Worm (Caenorhabditis elegans) whole organism, early embryonic: ENCODE data around the gene T19D12.5.
"Not testable (repeated sequence)": the region's sequence is repeated elsewhere in the genome, so short reads cannot be mapped to it uniquely, and the experiment has no call there.

Source experiments
- B0310.2 ChIP-seq: sonication (generic microtip); optimal IDR thresholded peaks from 2 replicates; lab custom pipeline; 2016; ENCODE audit warnings: mild to moderate bottlenecking, missing genetic modification characterization, missing compliant biosample characterization
- F13C5.2 ChIP-seq: sonication (generic microtip); optimal IDR thresholded peaks from 2 replicates; lab custom pipeline; 2017; ENCODE audit warnings: mild to moderate bottlenecking, missing genetic modification characterization, inconsistent platforms, missing compliant biosample characterization
- aly-1 ChIP-seq: sonication (generic microtip); optimal IDR thresholded peaks from 2 replicates; lab custom pipeline; 2016; ENCODE audit warnings: missing genetic modification characterization, missing compliant biosample characterization
- ama-1 ChIP-seq: fragments of 150-350 bp; optimal IDR thresholded peaks from 2 replicates; lab custom pipeline; 2014
- ceh-13 ChIP-seq: fragments of 200-800 bp; sonication (Bioruptor generic); optimal IDR thresholded peaks from 2 replicates; lab custom pipeline; 2018; ENCODE audit warnings: mild to moderate bottlenecking, missing genetic modification characterization, missing compliant biosample characterization
- ceh-36 ChIP-seq: sonication (generic microtip); optimal IDR thresholded peaks from 2 replicates; lab custom pipeline; 2016; ENCODE audit warnings: missing genetic modification characterization, inconsistent platforms, missing compliant biosample characterization
- ets-7 ChIP-seq: sonication (generic microtip); optimal IDR thresholded peaks from 2 replicates; lab custom pipeline; 2016; ENCODE audit warnings: missing genotype, missing genetic modification characterization, missing compliant biosample characterization
- flt-1 ChIP-seq: fragments of 200-800 bp; sonication (Bioruptor generic); IDR thresholded peaks from 2 replicates; pipeline ENCODE4 v1.3.6; 2022; ENCODE audit warnings: missing genetic modification characterization, missing compliant biosample characterization
- hmbx-1 ChIP-seq: sonication (generic microtip); optimal IDR thresholded peaks from 2 replicates; lab custom pipeline; 2016; ENCODE audit warnings: mild to moderate bottlenecking, missing genetic modification characterization, missing compliant biosample characterization
- hmg-4 ChIP-seq: fragments of 200-800 bp; sonication (Bioruptor generic); optimal IDR thresholded peaks from 2 replicates; lab custom pipeline; 2018; ENCODE audit warnings: mild to moderate bottlenecking, missing genetic modification characterization, missing compliant biosample characterization
- hnd-1 ChIP-seq: sonication (generic microtip); optimal IDR thresholded peaks from 2 replicates; lab custom pipeline; 2016; ENCODE audit warnings: missing genetic modification characterization, missing compliant biosample characterization
- pes-1 ChIP-seq: fragments of 200-800 bp; sonication (Bioruptor generic); IDR thresholded peaks from 2 replicates; pipeline ENCODE4 v1.3.6; 2022; ENCODE audit warnings: missing genetic modification reagents, missing genetic modification characterization, missing compliant biosample characterization
- scrt-1 ChIP-seq: fragments of 200-800 bp; sonication (Bioruptor generic); IDR thresholded peaks from 2 replicates; pipeline ENCODE4 v1.3.6; 2022; ENCODE audit warnings: missing genetic modification characterization, missing compliant biosample characterization
- sea-1 ChIP-seq: fragments of 200-800 bp; sonication (Bioruptor generic); conservative IDR thresholded peaks from 2 replicates; pipeline ENCODE4 v1.3.6; 2022; ENCODE audit warnings: missing genetic modification characterization, missing compliant biosample characterization
- tbx-11 ChIP-seq: fragments of 200-800 bp; sonication (Bioruptor generic); IDR thresholded peaks from 2 replicates; pipeline ENCODE4 v1.3.6; 2022; ENCODE audit warnings: missing genetic modification characterization, missing compliant biosample characterization
- tbx-37 ChIP-seq: fragments of 200-800 bp; sonication (Bioruptor generic); conservative IDR thresholded peaks from 2 replicates; pipeline ENCODE4 v1.3.6; 2022; ENCODE audit warnings: missing genetic modification reagents, missing genetic modification characterization, missing compliant biosample characterization
- tra-4 ChIP-seq: sonication (generic microtip); optimal IDR thresholded peaks from 2 replicates; lab custom pipeline; 2017; ENCODE audit warnings: missing genetic modification characterization, missing compliant biosample characterization

Gene T19D12.5

DNA sequence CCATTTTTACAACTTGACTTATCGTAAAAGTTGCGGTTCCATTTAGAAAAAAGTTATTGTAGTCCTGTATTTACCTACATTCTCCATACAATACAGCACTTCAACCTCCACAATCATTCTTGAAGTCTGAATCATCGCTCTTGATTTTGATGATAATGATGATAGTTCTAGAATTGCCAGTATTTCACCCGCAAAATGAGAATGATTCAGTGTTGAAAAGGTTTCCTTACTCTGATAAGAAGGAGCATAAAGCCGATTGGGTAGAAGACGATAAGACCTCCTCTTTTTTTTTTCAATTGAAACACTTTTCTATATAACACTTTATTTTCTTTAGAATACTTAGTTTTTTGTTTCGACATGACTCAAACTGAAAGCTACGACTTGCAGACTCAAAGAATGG, 5.2 kb downstream of the T19D12.5 start, which contains the start of gene T19D12.4:
T19D12.4 (plus strand) TSS at position 295 of the 400 bp plus-strand sequence.
- TF ChIP-seq B0310.2 (tag; lab: Kevin White, UChicago) (no peak), ceh-13 (GFP tag; lab: Kevin White, UChicago) (no peak), tbx-37 (no peak), sea-1 (no peak), hmbx-1 (no peak), pes-1 (no peak), hnd-1 (tag; lab: Kevin White, UChicago) (no peak), hmg-4 (GFP tag; lab: Kevin White, UChicago) (no peak), ceh-36 (tag; lab: Kevin White, UChicago) (no peak), tra-4 (tag; lab: Kevin White, UChicago) (no peak), scrt-1 (GFP tag; lab: Robert Waterston, UW) (no peak), F13C5.2 (tag; lab: Kevin White, UChicago) (no peak)

DNA sequence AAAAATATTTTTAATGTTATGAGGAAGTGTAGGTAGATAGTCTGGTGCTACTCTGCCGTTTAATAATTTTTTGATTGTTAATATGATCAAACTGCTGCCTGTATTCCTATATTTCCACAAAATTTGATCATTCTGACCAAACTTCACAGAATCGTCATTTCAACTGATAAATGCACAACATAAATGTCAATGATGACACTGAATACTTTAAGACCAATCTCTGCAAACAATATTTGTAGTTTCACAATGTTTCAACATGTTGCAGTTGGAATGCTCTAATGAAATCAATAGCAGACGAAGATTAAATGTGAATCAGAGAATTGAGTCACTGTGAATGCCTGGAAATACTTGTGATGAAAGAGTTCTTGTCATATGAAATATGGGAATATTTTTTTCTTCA, 6.3 kb downstream of the T19D12.5 start:
- TF ChIP-seq ets-7 (no peak), ama-1 (no peak), pes-1 (no peak), ceh-13 (GFP tag; lab: Kevin White, UChicago) (no peak), tbx-37 (no peak), hmg-4 (GFP tag; lab: Kevin White, UChicago) (no peak), aly-1 (tag; lab: Kevin White, UChicago) (no peak), ceh-36 (tag; lab: Kevin White, UChicago) (no peak), flt-1 (no peak), F13C5.2 (tag; lab: Kevin White, UChicago) (no peak), tbx-11 (GFP tag; lab: Robert Waterston, UW) (no peak)

DNA sequence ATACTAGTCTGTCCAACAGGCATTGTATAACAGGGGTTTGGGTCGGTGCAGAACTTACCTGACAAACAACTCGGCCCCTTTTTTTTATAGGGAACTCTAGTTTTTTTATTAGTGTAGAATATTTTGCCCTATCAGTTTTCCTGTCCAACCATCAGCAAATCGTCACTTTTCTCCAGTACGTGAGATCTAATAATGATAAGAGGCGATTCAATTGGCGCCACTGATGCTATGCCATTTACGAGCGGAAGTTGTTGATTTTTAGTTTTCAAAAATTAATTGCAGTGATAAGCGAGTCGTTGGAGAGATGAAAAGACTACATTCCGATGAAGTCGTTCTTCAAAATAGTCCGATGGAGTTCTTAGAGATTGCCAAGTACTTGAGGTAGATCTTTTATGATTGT, 7.6 kb downstream of the T19D12.5 start:
- TF ChIP-seq hmbx-1: no peak
- no peak for TF ChIP-seq ets-7
- no peak for TF ChIP-seq ama-1
- no peak for TF ChIP-seq sea-1
- no peak for TF ChIP-seq B0310.2 (tag; lab: Kevin White, UChicago)
- no peak for TF ChIP-seq hmg-4 (GFP tag; lab: Kevin White, UChicago)
- no peak for TF ChIP-seq hnd-1 (tag; lab: Kevin White, UChicago)
- TF ChIP-seq tbx-11 (GFP tag; lab: Robert Waterston, UW): no peak

DNA sequence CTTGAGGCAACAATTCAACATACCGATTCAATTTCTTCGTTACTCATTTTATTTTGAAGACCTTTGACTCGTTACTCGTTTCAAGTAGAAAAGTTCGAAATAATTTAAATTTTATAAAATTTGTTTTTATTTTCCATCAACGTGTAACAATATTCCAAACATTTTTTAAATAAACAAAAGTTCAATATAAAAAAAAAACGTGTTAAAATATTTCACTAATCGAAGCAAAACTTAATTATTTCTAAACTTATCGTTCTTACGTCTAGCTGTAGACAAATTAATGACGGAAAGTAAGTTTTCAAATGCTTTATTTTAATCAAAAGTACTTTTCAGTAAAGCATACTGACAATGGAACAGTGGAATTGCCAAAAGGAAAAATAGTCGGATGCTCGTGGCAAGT, 8.9 kb downstream of the T19D12.5 start, which contains the start of the genes F54H5.5 and F54H5.2:
F54H5.5 (minus strand) TSS at position 101 of the 400 bp plus-strand sequence.
F54H5.2 (plus strand) TSS at position 303 of the 400 bp plus-strand sequence.
- TF ChIP-seq flt-1; ceh-13 (GFP tag; lab: Kevin White, UChicago); hmbx-1: not testable (repeated sequence)

DNA sequence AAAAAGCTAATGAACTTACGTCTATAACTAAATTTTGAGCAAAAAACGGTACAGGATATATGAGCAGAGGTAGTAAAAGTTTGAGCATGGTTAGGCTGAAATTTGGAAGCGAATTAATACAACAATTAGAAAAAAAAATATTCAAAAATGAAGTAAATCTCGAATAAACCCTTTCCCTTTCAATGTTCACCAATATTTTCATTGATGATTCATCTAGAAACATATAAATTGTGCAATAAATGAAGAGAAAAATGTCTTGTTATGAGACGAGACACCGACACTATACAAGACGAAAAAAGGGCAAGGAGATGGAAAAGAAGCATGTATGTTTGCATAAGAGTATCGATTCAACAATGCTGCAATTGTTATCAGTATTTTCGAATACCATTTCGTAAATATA, 10.7 kb downstream of the T19D12.5 start, which contains the start of gene F54H5.14:
F54H5.14 (minus strand) TSS at position 101 of the 400 bp plus-strand sequence.
- TF ChIP-seq hmg-4 (GFP tag; lab: Kevin White, UChicago): no peak
- no peak for TF ChIP-seq F13C5.2 (tag; lab: Kevin White, UChicago)
- no peak for TF ChIP-seq ceh-36 (tag; lab: Kevin White, UChicago)

DNA sequence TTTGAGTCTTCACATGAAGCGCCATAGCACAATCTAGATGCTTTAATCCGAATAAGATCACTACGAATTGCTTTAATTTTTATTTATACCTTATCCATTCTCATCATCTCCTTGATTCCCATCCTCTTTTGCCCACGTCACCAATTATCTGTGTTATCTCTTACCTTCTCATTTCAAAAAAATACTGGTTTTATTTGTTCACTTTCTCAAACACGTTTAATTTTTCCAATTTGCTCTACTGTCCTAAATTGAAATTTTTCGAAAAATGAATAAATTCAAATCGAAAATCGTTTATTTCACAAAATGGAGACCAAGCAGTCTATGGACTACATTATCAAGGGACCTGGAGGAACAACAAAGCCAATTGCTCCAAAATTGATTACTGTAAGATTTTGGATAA, 14.2 kb downstream of the T19D12.5 start, which contains the start of gene F54H5.3:
F54H5.3 (plus strand) TSS at position 301 of the 400 bp plus-strand sequence.
- no peak for TF ChIP-seq sea-1
- TF ChIP-seq hnd-1 (tag; lab: Kevin White, UChicago): no peak
- no peak for TF ChIP-seq hmbx-1
- TF ChIP-seq tbx-11 (GFP tag; lab: Robert Waterston, UW): no peak
- TF ChIP-seq ceh-13 (GFP tag; lab: Kevin White, UChicago): no peak
- TF ChIP-seq hmg-4 (GFP tag; lab: Kevin White, UChicago): no peak
- no peak for TF ChIP-seq pes-1

DNA sequence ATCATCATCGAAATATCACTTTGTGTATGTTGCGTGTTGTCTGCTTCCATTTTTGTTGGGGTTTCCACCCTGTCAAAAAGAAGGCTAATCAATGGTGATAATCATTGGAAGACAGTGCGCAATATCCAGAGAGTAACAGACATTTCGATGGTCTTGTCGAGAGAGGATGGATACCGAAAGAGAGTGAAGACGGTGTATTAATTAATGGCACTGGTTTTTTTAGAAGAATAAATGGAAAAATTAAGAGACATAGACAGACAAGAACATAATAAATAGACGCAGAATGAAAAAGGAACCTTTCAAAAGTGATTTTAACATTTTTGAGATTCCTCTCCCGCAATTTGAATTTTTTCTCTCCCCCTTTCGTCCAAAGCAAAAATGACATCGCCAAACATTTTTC, 17.0 kb downstream of the T19D12.5 start:
- no peak for TF ChIP-seq hmg-4 (GFP tag; lab: Kevin White, UChicago)
- TF ChIP-seq F13C5.2 (tag; lab: Kevin White, UChicago): no peak
- TF ChIP-seq ceh-13 (GFP tag; lab: Kevin White, UChicago): no peak

DNA sequence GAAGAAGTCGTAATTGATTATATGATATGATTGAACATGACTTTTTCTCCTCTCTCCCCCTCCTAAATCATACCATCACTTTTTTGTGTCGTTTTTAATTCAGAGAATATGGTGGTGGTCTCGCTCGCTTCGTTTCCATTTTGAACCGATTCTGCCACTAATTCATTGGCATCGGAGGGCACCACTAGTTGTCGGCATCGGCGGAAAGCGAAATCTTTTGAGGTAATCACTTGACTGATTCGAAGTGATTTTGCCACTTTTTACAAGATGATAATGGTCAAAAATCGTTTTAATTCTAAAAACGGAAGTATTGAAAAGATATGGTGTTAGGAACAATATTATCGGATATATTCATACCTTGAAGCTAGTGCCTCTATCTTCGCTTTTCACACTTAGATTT, 19.3 kb downstream of the T19D12.5 start, which contains the start of gene klf-3:
klf-3 (plus strand) TSS at position 109 of the 400 bp plus-strand sequence.
- TF ChIP-seq tbx-11 (GFP tag; lab: Robert Waterston, UW): no peak
- TF ChIP-seq flt-1: no peak
- TF ChIP-seq ceh-36 (tag; lab: Kevin White, UChicago): no peak
- no peak for TF ChIP-seq hnd-1 (tag; lab: Kevin White, UChicago)
- no peak for TF ChIP-seq ceh-13 (GFP tag; lab: Kevin White, UChicago)
- TF ChIP-seq scrt-1 (GFP tag; lab: Robert Waterston, UW): no peak
- no peak for TF ChIP-seq tra-4 (tag; lab: Kevin White, UChicago)
- TF ChIP-seq F13C5.2 (tag; lab: Kevin White, UChicago): no peak
- TF ChIP-seq ets-7: no peak
- TF ChIP-seq hmg-4 (GFP tag; lab: Kevin White, UChicago): no peak
- TF ChIP-seq hmbx-1: no peak
- TF ChIP-seq ama-1: no peak
- no peak for TF ChIP-seq pes-1
- TF ChIP-seq aly-1 (tag; lab: Kevin White, UChicago): no peak

DNA sequence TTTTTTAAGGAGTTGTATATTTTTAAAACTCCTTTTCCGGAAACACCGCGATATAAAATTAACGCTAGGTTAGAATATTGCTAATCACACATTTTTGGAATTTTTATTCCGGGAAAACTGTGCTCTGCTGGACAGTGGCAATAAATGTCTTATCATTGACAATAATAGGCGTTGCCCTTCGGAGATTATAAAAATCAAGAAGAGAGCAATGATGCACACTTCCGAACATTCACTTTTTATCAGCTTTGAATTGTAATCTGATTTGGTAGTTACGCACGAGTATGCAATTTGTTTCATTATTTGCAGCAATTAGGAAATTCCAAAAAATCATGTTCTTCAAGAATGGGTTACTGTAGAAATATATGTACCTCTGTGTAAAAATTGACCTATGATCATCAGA, 19.9 kb downstream of the T19D12.5 start:
- TF ChIP-seq scrt-1 (GFP tag; lab: Robert Waterston, UW) (no peak), aly-1 (tag; lab: Kevin White, UChicago) (no peak), ceh-13 (GFP tag; lab: Kevin White, UChicago) (no peak)
